Fruit fly (Drosophila melanogaster) ovary, adult (tissue): ENCODE measurements around the gene ppk7.

Experiments
- CG17801 ChIP-seq: fragments of 200-800 bp; optimal IDR thresholded peaks from 2 replicates; lab custom pipeline; 2019; ENCODE audit warnings: missing biosample characterization, mild to moderate bottlenecking, missing genetic modification characterization, moderate library complexity; ENCODE audit not compliant: partially characterized antibody

Gene ppk7

dm6 chr2L:6351809-6352182 lies 2.3 kb downstream of the ppk7 start:
- TF ChIP-seq CG17801 (GFP tag; lab: Kevin White, UChicago): peak; percentile 67

- peak; percentile 9 for TF ChIP-seq CG17801 (GFP tag; lab: Kevin White, UChicago)
These were observed 2.9 kb downstream of the ppk7 start, which contains the start of gene CG9498 for dm6 chr2L:6350984-6351808. TSS of gene CG9498 (minus strand) at chr2L:6351034.

- TF ChIP-seq CG17801 (GFP tag; lab: Kevin White, UChicago): no peak
These were observed 5.8 kb downstream of the ppk7 start, which contains the start of gene CG9497 for dm6 chr2L:6348327-6348726. TSS of gene CG9497 (minus strand) at chr2L:6348427.

dm6 chr2L:6343084-6343873 lies 10.9 kb downstream of the ppk7 start:
- TF ChIP-seq CG17801 (GFP tag; lab: Kevin White, UChicago): no peak

dm6 chr2L:6341246-6341645 lies 12.9 kb downstream of the ppk7 start:
- no peak for TF ChIP-seq CG17801 (GFP tag; lab: Kevin White, UChicago)

dm6 chr2L:6340222-6340725 lies 13.9 kb downstream of the ppk7 start:
- TF ChIP-seq CG17801 (GFP tag; lab: Kevin White, UChicago): no peak

- TF ChIP-seq CG17801 (GFP tag; lab: Kevin White, UChicago): peak; percentile 28
These were observed 14.9 kb downstream of the ppk7 start for dm6 chr2L:6339010-6339897.

- peak; percentile 42 for TF ChIP-seq CG17801 (GFP tag; lab: Kevin White, UChicago)
These were observed 15.7 kb downstream of the ppk7 start, which contains the start of the genes Pez and Cpr for dm6 chr2L:6338367-6338975. TSS of gene Pez (minus strand) at chr2L:6338671. TSS of gene Cpr (plus strand) at chr2L:6338836.

dm6 chr2L:6337843-6338366 lies 16.2 kb downstream of the ppk7 start:
- TF ChIP-seq CG17801 (GFP tag; lab: Kevin White, UChicago): no peak

dm6 chr2L:6324386-6324744 lies 29.8 kb downstream of the ppk7 start:
- peak; percentile 89 for TF ChIP-seq CG17801 (GFP tag; lab: Kevin White, UChicago)

- no peak for TF ChIP-seq CG17801 (GFP tag; lab: Kevin White, UChicago)
These were observed 30.4 kb downstream of the ppk7 start, which contains the start of gene PDZ-GEF for dm6 chr2L:6323536-6324385. TSS of gene PDZ-GEF (plus strand) at chr2L:6323767.

- TF ChIP-seq CG17801 (GFP tag; lab: Kevin White, UChicago): no peak
These were observed 35.1 kb downstream of the ppk7 start for dm6 chr2L:6319068-6319467.

dm6 chr2L:6309879-6310278 lies 44.3 kb downstream of the ppk7 start:
- TF ChIP-seq CG17801 (GFP tag; lab: Kevin White, UChicago): no peak
